Worm (Caenorhabditis elegans) whole organism, midembryonic: ENCODE data around the gene C50D2.10.
A peak's percentile ranks its signal among the peaks of the same experiment; 100 is the strongest.

Experiments used
- T22C8.4 ChIP-seq: fragments of 200-800 bp; sonication (Bioruptor generic); IDR thresholded peaks from 2 replicates; pipeline ENCODE4 v1.3.6; 2022; ENCODE audit warnings: missing genetic modification characterization, missing compliant biosample characterization
- cog-1 ChIP-seq: sonication (generic microtip); optimal IDR thresholded peaks from 2 replicates; lab custom pipeline; 2016; ENCODE audit warnings: missing genetic modification characterization, missing compliant biosample characterization
- flt-1 ChIP-seq: fragments of 200-800 bp; sonication (Bioruptor generic); IDR thresholded peaks from 2 replicates; pipeline ENCODE4 v1.3.6; 2022; ENCODE audit warnings: missing genetic modification characterization, missing compliant biosample characterization
- klf-2 ChIP-seq: fragments of 200-800 bp; sonication (Bioruptor generic); conservative IDR thresholded peaks from 2 replicates; pipeline ENCODE4 v1.3.6; 2022; ENCODE audit warnings: missing genetic modification reagents, missing genetic modification characterization, missing compliant biosample characterization
- med-1 ChIP-seq: sonication (generic microtip); optimal IDR thresholded peaks from 2 replicates; lab custom pipeline; 2017; ENCODE audit warnings: missing genetic modification characterization, mild to moderate bottlenecking, missing compliant biosample characterization, antibody characterized with exemption, missing genetic modification reagents; ENCODE audit not compliant: insufficient read depth
- ref-1 ChIP-seq: fragments of 200-800 bp; sonication (Bioruptor generic); conservative IDR thresholded peaks from 2 replicates; pipeline ENCODE4 v1.3.6; 2022; ENCODE audit warnings: missing genetic modification reagents, missing genetic modification characterization, missing compliant biosample characterization
- tab-1 ChIP-seq: fragments of 200-800 bp; sonication (Bioruptor generic); IDR thresholded peaks from 2 replicates; pipeline ENCODE4 v1.3.6; 2022; ENCODE audit warnings: missing genetic modification characterization, missing compliant biosample characterization
- ztf-23 ChIP-seq: fragments of 200-800 bp; sonication (Bioruptor generic); IDR thresholded peaks from 2 replicates; pipeline ENCODE4 v1.3.6; 2022; ENCODE audit warnings: missing genetic modification reagents, missing genetic modification characterization, missing compliant biosample characterization
- ztf-29 ChIP-seq: fragments of 200-800 bp; sonication (Bioruptor generic); IDR thresholded peaks from 2 replicates; pipeline ENCODE4 v1.3.6; 2022; ENCODE audit warnings: missing genetic modification reagents, missing genetic modification characterization, missing compliant biosample characterization

The C50D2.10 gene

ce11 chrII:105889-106288 is 7.0 kb downstream of the C50D2.10 start, which contains the start of gene txt-1:
txt-1 (plus strand) TSS chrII:106189.
- TF ChIP-seq ref-1 (GFP tag; lab: Robert Waterston, UW) (no peak), cog-1 (no peak), T22C8.4 (GFP tag; lab: Robert Waterston, UW) (no peak), tab-1 (GFP tag; lab: Robert Waterston, UW) (no peak), flt-1 (GFP tag; lab: Robert Waterston, UW) (no peak), klf-2 (no peak)

DNA sequence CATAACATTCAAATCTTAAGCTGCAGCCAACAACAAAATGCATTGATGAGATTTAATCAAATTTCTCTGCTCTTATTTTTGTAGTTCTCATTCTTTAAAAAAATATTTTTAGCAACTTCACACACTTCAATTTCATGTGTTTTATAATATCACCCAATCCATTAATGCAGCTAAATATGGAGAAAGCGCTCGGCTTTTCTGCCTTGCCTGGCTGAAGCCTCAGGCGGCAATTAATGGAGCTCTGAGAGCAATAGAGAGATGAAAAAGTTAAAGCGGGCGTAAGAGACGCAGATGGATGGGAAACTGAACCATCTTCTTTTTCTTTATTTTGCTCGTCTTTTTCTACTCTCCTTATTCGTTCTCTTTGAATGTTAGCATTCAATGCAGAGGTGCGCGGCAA is 8.8 kb downstream of the C50D2.10 start:
- TF ChIP-seq klf-2 (no peak), flt-1 (GFP tag; lab: Robert Waterston, UW) (no peak), ztf-23 (no peak), cog-1 (no peak), tab-1 (GFP tag; lab: Robert Waterston, UW) (no peak), med-1 (no peak), T22C8.4 (GFP tag; lab: Robert Waterston, UW) (no peak), ref-1 (GFP tag; lab: Robert Waterston, UW) (no peak), ztf-29 (GFP tag; lab: Robert Waterston, UW) (no peak)

- TF ChIP-seq klf-2, result no peak
- TF ChIP-seq ztf-29 (GFP tag; lab: Robert Waterston, UW), result no peak
- no peak for TF ChIP-seq med-1
- TF ChIP-seq ref-1 (GFP tag; lab: Robert Waterston, UW), result no peak
- TF ChIP-seq ztf-23, result no peak
- TF ChIP-seq T22C8.4 (GFP tag; lab: Robert Waterston, UW), result no peak
- TF ChIP-seq cog-1, result no peak
- TF ChIP-seq flt-1 (GFP tag; lab: Robert Waterston, UW), result no peak
- TF ChIP-seq tab-1 (GFP tag; lab: Robert Waterston, UW), result no peak
Measured at ce11 chrII:108865-109264, 9.9 kb downstream of the C50D2.10 start, which contains the start of gene C50D2.2. C50D2.2 (plus strand) TSS chrII:109165.

DNA sequence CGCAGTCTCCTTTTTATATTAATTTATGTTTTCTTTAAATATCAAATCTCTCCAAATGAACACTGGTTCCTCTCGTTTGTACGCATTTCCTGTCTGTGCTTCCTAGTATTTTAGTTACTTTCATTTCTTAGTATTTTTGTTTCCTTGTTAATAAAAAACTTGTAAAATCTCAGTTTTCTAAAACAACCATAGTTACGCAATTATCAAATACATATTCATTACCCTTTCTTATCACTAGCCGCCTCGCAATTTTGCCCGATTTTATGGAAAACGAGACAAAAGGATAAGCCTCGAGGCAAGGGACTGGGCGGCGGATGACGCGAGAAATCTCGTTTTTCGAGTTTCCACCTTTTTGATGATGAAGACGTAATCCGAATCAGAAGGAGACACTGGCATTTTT is 12.3 kb downstream of the C50D2.10 start, which contains the start of gene C50D2.1:
TSS of gene C50D2.1 (plus strand) at position 301 of the 400 bp plus-strand sequence.
- TF ChIP-seq ztf-23, result no peak
- no peak for TF ChIP-seq T22C8.4 (GFP tag; lab: Robert Waterston, UW)
- no peak for TF ChIP-seq med-1
- no peak for TF ChIP-seq ref-1 (GFP tag; lab: Robert Waterston, UW)
- TF ChIP-seq cog-1, result no peak
- no peak for TF ChIP-seq flt-1 (GFP tag; lab: Robert Waterston, UW)
- no peak for TF ChIP-seq klf-2
- TF ChIP-seq tab-1 (GFP tag; lab: Robert Waterston, UW), result no peak
- no peak for TF ChIP-seq ztf-29 (GFP tag; lab: Robert Waterston, UW)

ce11 chrII:112231-112630 is 13.3 kb downstream of the C50D2.10 start:
- no peak for TF ChIP-seq ztf-29 (GFP tag; lab: Robert Waterston, UW)
- no peak for TF ChIP-seq med-1
- no peak for TF ChIP-seq cog-1
- no peak for TF ChIP-seq klf-2
- no peak for TF ChIP-seq flt-1 (GFP tag; lab: Robert Waterston, UW)

DNA sequence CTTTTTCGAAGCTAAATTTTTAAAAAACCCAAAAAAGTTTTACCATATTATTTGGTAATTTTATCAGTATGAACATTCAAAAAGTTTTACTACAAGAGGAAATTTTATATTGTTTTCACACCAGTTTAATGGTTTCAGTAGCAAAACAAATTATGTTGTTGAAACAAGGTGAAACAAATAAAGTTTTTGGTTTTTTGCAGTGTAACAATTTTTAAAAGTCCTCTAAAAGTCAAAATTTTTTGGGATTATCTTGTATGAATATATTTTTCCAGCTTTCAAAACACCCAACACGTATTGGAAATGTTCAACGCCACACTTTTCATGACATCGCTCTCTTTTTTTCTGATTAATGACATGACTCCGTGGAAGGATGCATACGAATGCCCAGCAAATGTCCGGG is 18.0 kb downstream of the C50D2.10 start, which contains the start of gene srt-54:
TSS of gene srt-54 (plus strand) at position 301 of the 400 bp plus-strand sequence.
- no peak for TF ChIP-seq ztf-23
- TF ChIP-seq cog-1, result no peak
- TF ChIP-seq med-1, result no peak
- TF ChIP-seq T22C8.4 (GFP tag; lab: Robert Waterston, UW), result no peak
- no peak for TF ChIP-seq klf-2
- no peak for TF ChIP-seq ztf-29 (GFP tag; lab: Robert Waterston, UW)
- no peak for TF ChIP-seq flt-1 (GFP tag; lab: Robert Waterston, UW)
- no peak for TF ChIP-seq tab-1 (GFP tag; lab: Robert Waterston, UW)
- no peak for TF ChIP-seq ref-1 (GFP tag; lab: Robert Waterston, UW)

- TF ChIP-seq ref-1 (GFP tag; lab: Robert Waterston, UW), result no peak
- no peak for TF ChIP-seq med-1
- TF ChIP-seq flt-1 (GFP tag; lab: Robert Waterston, UW), result no peak
- no peak for TF ChIP-seq ztf-29 (GFP tag; lab: Robert Waterston, UW)
Measured at ce11 chrII:121121-121520, 22.2 kb downstream of the C50D2.10 start, which contains the start of gene K10B4.3. K10B4.3 (minus strand) TSS chrII:121221.

DNA sequence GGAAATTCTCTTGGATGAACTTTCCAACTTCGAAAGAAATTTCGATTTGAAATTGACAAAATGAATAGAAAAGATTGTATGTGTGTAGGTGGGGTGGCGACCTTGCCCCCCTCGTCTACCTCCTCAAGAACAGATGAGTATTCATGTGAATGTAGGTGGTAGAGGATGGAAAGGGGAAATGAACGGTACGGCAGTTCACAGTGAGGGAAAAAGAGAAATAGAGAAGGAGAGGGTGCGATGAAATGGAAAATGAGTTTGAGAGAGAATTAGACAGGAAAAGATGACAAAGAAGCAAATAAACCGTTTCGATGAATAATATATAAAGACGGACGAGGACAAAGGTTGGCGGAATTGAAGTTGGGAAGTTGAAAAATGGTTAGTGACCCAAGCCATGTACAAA is 23.1 kb downstream of the C50D2.10 start:
- peak; percentile 61; the same call in 1 of the 2 replicates for TF ChIP-seq ztf-23
- 0 out of 2 replicates have a peak, but pooled peaks have one; percentile 57 for TF ChIP-seq tab-1 (GFP tag; lab: Robert Waterston, UW)
- TF ChIP-seq flt-1 (GFP tag; lab: Robert Waterston, UW), result no peak

ce11 chrII:122494-122893 is 23.6 kb downstream of the C50D2.10 start:
- TF ChIP-seq ztf-23 (no peak), cog-1 (no peak), ztf-29 (GFP tag; lab: Robert Waterston, UW) (no peak), klf-2 (no peak), med-1 (no peak), tab-1 (GFP tag; lab: Robert Waterston, UW) (no peak), flt-1 (GFP tag; lab: Robert Waterston, UW) (no peak), ref-1 (GFP tag; lab: Robert Waterston, UW) (no peak), T22C8.4 (GFP tag; lab: Robert Waterston, UW) (no peak)

ce11 chrII:124904-125303 is 26.0 kb downstream of the C50D2.10 start, which contains the start of gene nmur-2:
nmur-2 (minus strand) TSS chrII:125004.
- TF ChIP-seq ref-1 (GFP tag; lab: Robert Waterston, UW) (no peak), T22C8.4 (GFP tag; lab: Robert Waterston, UW) (no peak), klf-2 (no peak), med-1 (no peak), ztf-23 (no peak), flt-1 (GFP tag; lab: Robert Waterston, UW) (no peak), tab-1 (GFP tag; lab: Robert Waterston, UW) (no peak), cog-1 (no peak), ztf-29 (GFP tag; lab: Robert Waterston, UW) (no peak)

ce11 chrII:128929-129328 is 30.0 kb downstream of the C50D2.10 start, which contains the start of gene srd-3:
srd-3 (minus strand) TSS chrII:129029.
- TF ChIP-seq cog-1, result no peak
- no peak for TF ChIP-seq flt-1 (GFP tag; lab: Robert Waterston, UW)
- no peak for TF ChIP-seq ztf-29 (GFP tag; lab: Robert Waterston, UW)
- no peak for TF ChIP-seq ztf-23
- TF ChIP-seq ref-1 (GFP tag; lab: Robert Waterston, UW), result no peak
- TF ChIP-seq klf-2, result no peak
- TF ChIP-seq tab-1 (GFP tag; lab: Robert Waterston, UW), result no peak
- TF ChIP-seq T22C8.4 (GFP tag; lab: Robert Waterston, UW), result no peak
- no peak for TF ChIP-seq med-1
